Fruit fly (Drosophila melanogaster) whole organism: ENCODE results near the gene Ube4B.

Experiments
- pan ChIP-seq: fragments of >200 bp; optimal IDR thresholded peaks from 2 replicates; lab custom pipeline; 2017
- psq ChIP-seq: fragments of >200 bp; optimal IDR thresholded peaks from 2 replicates; lab custom pipeline; 2017
- usp ChIP-seq: fragments of >200 bp; optimal IDR thresholded peaks from 2 replicates; lab custom pipeline; 2017; ENCODE audit warnings: missing biosample characterization, missing genetic modification characterization, mixed read lengths

dm6 chr2L:13056022-13056421, 36.8 kb upstream of the Ube4B start:
- TF ChIP-seq psq (lab: Kevin White, UChicago) (no peak), pan (no peak), usp (no peak)
